Worm (Caenorhabditis elegans) whole organism, L4/young adult: ENCODE results near the gene srbc-49.
"Not testable (repeated sequence)": the region's sequence is repeated elsewhere in the genome, so short reads cannot be mapped to it uniquely, and the experiment has no call there.

Experiments
- W03F9.2 ChIP-seq: fragments of 150-350 bp; optimal IDR thresholded peaks from 2 replicates; lab custom pipeline; 2014; ENCODE audit warnings: missing biosample characterization, missing genetic modification characterization
- dao-5 ChIP-seq: sonication (generic microtip); optimal IDR thresholded peaks from 2 replicates; lab custom pipeline; 2016; ENCODE audit warnings: missing genotype, missing genetic modification characterization, moderate library complexity, missing compliant biosample characterization
- him-1 ChIP-seq: sonication (generic microtip); optimal IDR thresholded peaks from 2 replicates; lab custom pipeline; 2016; ENCODE audit warnings: missing genotype, missing genetic modification reagents, missing genetic modification characterization, missing compliant biosample characterization

srbc-49 gene

ce11 chrV:15803748-15804147, 17.8 kb upstream of the srbc-49 start, which contains the start of gene T26E4.18:
Gene T26E4.18, minus strand, starts transcription at chrV:15803848.
- TF ChIP-seq W03F9.2, dao-5, him-1 (tag; lab: Kevin White, UChicago): not testable (repeated sequence)

DNA sequence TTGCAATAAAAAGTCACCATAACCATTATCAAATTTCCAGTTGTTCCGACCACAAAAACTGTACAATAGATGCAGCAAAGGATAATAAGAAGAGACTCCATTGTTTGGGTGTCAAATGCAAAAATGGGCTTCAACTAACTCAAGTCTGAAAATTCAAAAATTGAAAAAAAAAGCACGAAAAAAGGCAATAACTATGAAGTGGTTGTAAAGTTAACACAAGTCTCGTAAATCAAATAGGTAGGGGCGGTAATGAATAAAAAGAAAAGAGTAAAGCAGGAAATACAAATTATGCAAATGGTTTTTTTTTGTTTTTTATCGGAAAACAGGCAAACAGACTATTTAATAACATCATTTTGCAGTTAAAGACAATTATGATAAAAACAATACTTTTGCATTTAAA, 14.1 kb upstream of the srbc-49 start, which contains the start of gene srsx-38:
srsx-38 (minus strand) TSS at position 101 of the 400 bp plus-strand sequence.
- not testable (repeated sequence) for TF ChIP-seq W03F9.2, dao-5, him-1 (tag; lab: Kevin White, UChicago)

ce11 chrV:15809543-15809942, 12.0 kb upstream of the srbc-49 start, which contains the start of gene srsx-36:
Gene srsx-36, minus strand, starts transcription at chrV:15809643.
- TF ChIP-seq dao-5 (tag; lab: Kevin White, UChicago) (no peak), him-1 (tag; lab: Kevin White, UChicago) (no peak), W03F9.2 (tag; lab: Kevin White, UChicago) (no peak)

DNA sequence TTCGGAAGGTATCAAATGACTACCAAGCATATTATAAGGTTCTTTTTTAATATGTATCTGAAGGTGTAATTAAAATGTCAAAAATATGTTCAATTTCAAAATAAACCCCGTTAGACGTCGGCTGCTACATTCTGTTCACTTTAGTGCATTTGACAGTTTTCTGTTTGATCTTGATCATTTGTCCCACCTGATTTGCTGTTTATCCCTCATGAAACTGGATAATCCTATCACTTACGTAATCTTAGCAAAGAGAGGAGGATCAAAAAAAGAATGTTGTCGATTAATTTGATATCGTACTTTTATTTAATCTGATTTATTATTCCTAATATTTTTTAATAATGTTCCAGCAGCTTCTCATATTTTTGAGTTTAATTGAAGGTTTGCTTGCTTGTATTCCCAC, 11.1 kb upstream of the srbc-49 start, which contains the start of gene F54B8.1:
F54B8.1 (plus strand) TSS at position 301 of the 400 bp plus-strand sequence.
- no peak for TF ChIP-seq W03F9.2 (tag; lab: Kevin White, UChicago)
- no peak for TF ChIP-seq him-1 (tag; lab: Kevin White, UChicago)
- TF ChIP-seq dao-5 (tag; lab: Kevin White, UChicago): no peak

ce11 chrV:15811982-15812381, 9.5 kb upstream of the srbc-49 start, which contains the start of gene nhr-282:
Gene nhr-282, plus strand, starts transcription at chrV:15812282.
- not testable (repeated sequence) for TF ChIP-seq W03F9.2, dao-5, him-1 (tag; lab: Kevin White, UChicago)

DNA sequence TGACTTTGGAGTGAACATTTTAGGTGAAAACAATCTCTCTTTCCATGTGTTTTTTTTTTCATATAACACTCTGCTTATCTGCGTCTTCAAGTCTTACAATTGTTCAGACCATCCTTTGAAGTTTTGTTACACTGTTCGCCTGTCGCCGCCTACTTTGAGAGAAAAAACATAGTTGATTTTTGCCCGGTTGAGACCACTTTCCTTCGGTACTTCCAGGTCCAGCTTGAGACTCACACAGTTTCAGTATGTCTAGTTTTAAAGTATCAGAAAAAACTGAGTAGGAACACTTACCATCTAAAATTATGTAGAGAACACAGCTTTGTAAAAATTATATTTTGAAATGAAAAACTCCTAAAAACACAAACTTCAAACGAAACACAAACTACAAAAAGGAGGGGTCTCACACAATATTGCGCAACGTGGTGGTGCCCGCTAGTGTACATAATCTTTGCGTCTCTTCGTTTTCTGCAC, 5.5 kb upstream of the srbc-49 start, which contains the start of the genes fbxa-69 and F54B8.4:
fbxa-69 (minus strand) TSS at position 10 of the 471 bp plus-strand sequence.
F54B8.4 (plus strand) TSS at position 421 of the 471 bp plus-strand sequence.
- TF ChIP-seq W03F9.2 (tag; lab: Kevin White, UChicago): no peak

ce11 chrV:15817746-15818145, 3.8 kb upstream of the srbc-49 start, which contains the start of gene abf-3:
Gene abf-3, minus strand, starts transcription at chrV:15817846.
- TF ChIP-seq dao-5 (tag; lab: Kevin White, UChicago) (no peak), him-1 (tag; lab: Kevin White, UChicago) (no peak), W03F9.2 (tag; lab: Kevin White, UChicago) (no peak)

DNA sequence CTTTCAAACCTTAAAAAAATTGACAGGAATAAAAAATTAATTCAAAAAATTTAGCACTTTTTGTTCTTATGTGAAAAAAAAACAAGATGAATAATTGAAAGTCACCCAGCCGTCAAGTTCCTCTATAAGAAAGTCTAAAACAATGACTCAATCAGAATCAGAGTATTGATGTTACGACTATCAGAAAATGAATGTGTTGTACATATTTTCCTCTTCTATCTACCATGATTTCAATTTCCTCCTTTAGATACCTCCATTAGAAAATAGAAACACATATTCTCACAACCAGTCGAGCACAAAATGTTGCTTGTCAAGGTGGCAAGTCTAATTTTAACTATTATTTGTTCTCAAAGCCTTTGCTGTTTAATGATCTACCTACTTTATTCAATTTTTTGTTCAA, 1.5 kb upstream of the srbc-49 start, which contains the start of gene srbc-48:
srbc-48 (plus strand) TSS at position 301 of the 400 bp plus-strand sequence.
- TF ChIP-seq W03F9.2 (tag; lab: Kevin White, UChicago): no peak

DNA sequence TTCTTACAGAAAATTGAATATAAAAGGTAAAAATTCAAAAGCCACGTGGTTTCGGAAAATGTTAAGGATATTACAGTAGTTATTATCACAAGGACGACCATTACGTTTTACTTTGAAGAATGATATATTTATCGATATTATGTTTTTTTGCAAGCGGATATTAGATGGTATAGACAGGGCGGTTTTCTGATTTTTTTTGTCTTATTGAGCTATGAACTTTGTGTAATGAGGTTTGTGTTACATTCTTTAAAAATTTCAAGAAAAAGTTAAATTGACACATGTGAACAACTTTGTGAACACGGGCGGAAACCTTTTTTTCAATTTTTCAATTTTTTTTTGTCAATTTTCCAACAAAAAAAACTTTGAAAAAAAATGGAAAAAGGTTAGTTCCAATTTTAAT, 3.4 kb downstream of the srbc-49 start, which contains the start of gene srbc-50:
srbc-50 (minus strand) TSS at position 101 of the 400 bp plus-strand sequence.
- TF ChIP-seq dao-5 (tag; lab: Kevin White, UChicago) (no peak), W03F9.2 (tag; lab: Kevin White, UChicago) (no peak), him-1 (tag; lab: Kevin White, UChicago) (no peak)

DNA sequence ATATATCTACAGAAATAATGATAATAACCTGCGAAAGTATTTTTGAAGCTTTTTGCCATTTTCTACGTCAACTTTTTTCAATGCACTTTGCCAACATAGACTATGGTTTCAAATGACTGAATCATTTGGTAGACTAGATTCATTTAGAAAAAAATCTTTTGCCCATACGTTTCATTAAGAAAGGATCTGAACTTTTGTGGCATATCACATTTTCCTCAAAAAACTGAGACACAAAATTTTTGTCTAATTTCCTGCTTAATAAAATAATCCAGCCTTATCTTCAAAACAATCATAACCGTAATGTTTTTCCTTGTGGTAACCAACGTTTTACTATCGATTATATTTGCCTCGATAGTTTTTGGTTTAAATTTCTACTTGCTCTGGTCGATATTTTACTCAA, 4.6 kb downstream of the srbc-49 start, which contains the start of gene srbc-51:
srbc-51 (plus strand) TSS at position 301 of the 400 bp plus-strand sequence.
- TF ChIP-seq him-1 (tag; lab: Kevin White, UChicago) (no peak), W03F9.2 (tag; lab: Kevin White, UChicago) (no peak), dao-5 (tag; lab: Kevin White, UChicago) (no peak)

ce11 chrV:15829907-15830306, 8.4 kb downstream of the srbc-49 start, which contains the start of gene srbc-55:
Gene srbc-55, minus strand, starts transcription at chrV:15830007.
- no peak for TF ChIP-seq W03F9.2 (tag; lab: Kevin White, UChicago)
- TF ChIP-seq him-1 (tag; lab: Kevin White, UChicago): no peak
- TF ChIP-seq dao-5 (tag; lab: Kevin White, UChicago): no peak

ce11 chrV:15831586-15831985, 10.1 kb downstream of the srbc-49 start, which contains the start of gene srbc-56:
Gene srbc-56, minus strand, starts transcription at chrV:15831686.
- no peak for TF ChIP-seq dao-5 (tag; lab: Kevin White, UChicago)
- TF ChIP-seq W03F9.2 (tag; lab: Kevin White, UChicago): no peak
- TF ChIP-seq him-1 (tag; lab: Kevin White, UChicago): no peak

DNA sequence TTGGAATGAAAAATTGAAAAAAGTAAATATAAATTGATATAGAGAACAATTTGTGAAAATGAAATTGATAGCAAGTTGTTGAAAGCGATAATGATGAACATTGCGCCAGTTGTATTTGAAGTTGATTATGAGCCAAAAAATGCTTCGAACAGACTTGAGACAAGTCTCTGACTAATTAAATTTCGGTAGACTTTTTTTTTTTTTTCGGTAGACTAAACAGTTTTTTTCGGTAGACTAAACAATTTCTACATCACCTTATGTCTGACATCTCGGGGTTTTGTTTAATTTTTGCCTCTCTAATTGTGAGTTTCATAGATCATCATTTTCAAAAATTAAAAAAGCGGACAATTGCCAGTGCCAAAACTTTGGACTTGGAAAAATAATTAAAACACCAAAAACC, 12.1 kb downstream of the srbc-49 start, which contains the start of gene srbc-54:
srbc-54 (minus strand) TSS at position 101 of the 400 bp plus-strand sequence.
- TF ChIP-seq dao-5 (tag; lab: Kevin White, UChicago): no peak
- TF ChIP-seq him-1 (tag; lab: Kevin White, UChicago): no peak
- TF ChIP-seq W03F9.2 (tag; lab: Kevin White, UChicago): no peak
